Worm (Caenorhabditis elegans) whole organism, midembryonic: Measurements from ENCODE around the gene srh-148.

ENCODE experiments used
- T22C8.4 ChIP-seq: fragments of 200-800 bp; sonication (Bioruptor generic); IDR thresholded peaks from 2 replicates; pipeline ENCODE4 v1.3.6; 2022; ENCODE audit warnings: missing genetic modification characterization, missing compliant biosample characterization
- flt-1 ChIP-seq: fragments of 200-800 bp; sonication (Bioruptor generic); IDR thresholded peaks from 2 replicates; pipeline ENCODE4 v1.3.6; 2022; ENCODE audit warnings: missing genetic modification characterization, missing compliant biosample characterization
- med-1 ChIP-seq: sonication (generic microtip); optimal IDR thresholded peaks from 2 replicates; lab custom pipeline; 2017; ENCODE audit warnings: missing genetic modification characterization, mild to moderate bottlenecking, missing compliant biosample characterization, antibody characterized with exemption, missing genetic modification reagents; ENCODE audit not compliant: insufficient read depth

DNA sequence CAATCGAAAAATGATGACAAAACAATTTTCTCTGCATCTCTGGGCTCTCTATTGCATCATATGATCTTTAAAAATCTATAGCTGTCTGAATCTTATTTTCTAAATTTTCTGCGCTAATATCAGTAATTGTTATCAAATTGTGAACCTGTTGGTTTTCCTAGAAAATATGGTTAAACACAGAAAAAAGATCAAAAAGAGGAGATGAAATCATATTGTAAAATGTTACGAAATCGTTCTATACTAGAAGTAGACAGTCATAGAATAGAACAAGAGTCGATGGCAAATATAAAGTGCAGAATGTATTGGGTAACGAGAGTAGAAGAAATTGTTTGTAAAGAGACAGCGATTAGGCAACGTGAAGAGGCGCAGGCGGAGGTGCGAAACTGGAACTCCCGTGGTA is 22.5 kb upstream of the srh-148 start:
- TF ChIP-seq med-1 (no peak), flt-1 (GFP tag; lab: Robert Waterston, UW) (no peak), T22C8.4 (no peak)
